Fruit fly (Drosophila melanogaster) whole organism, embryonic: ENCODE results near the gene CG11723.

Experiments
- CG13894 ChIP-seq: fragments of 200-800 bp; sonication (Bioruptor generic); optimal IDR thresholded peaks from 3 replicates; lab custom pipeline; 2018; ENCODE audit warnings: missing biosample characterization, mild to moderate bottlenecking, missing genetic modification characterization, moderate library complexity
- CG14050 ChIP-seq: fragments of 200-800 bp; sonication (Bioruptor generic); IDR thresholded peaks from 3 replicates; pipeline ENCODE4 v1.3.6; 2022; ENCODE audit warnings: missing biosample characterization, missing genetic modification characterization
- CG14441 ChIP-seq: fragments of 200-800 bp; sonication (Bioruptor generic); IDR thresholded peaks from 2 replicates; pipeline ENCODE4 v1.3.6; 2022; ENCODE audit warnings: missing biosample characterization, missing genetic modification characterization
- CG15073 ChIP-seq: fragments of 200-800 bp; sonication (Bioruptor generic); optimal IDR thresholded peaks from 2 replicates; lab custom pipeline; 2016; ENCODE audit warnings: missing biosample characterization, missing genetic modification characterization
- CG16779 ChIP-seq: fragments of 200-800 bp; sonication (Bioruptor generic); IDR thresholded peaks from 2 replicates; pipeline ENCODE4 v1.3.6; 2022; ENCODE audit warnings: missing biosample characterization, missing genetic modification characterization
- CG17361 ChIP-seq: fragments of 200-800 bp; sonication (Bioruptor generic); IDR thresholded peaks from 3 replicates; pipeline ENCODE4 v1.3.6; 2022; ENCODE audit warnings: missing biosample characterization, missing genetic modification characterization
- CG17912 ChIP-seq: fragments of 200-800 bp; sonication (Bioruptor generic); optimal IDR thresholded peaks from 2 replicates; lab custom pipeline; 2018; ENCODE audit warnings: missing biosample characterization, mild to moderate bottlenecking, missing genetic modification characterization
- CG2199 ChIP-seq: fragments of 200-800 bp; sonication (Bioruptor generic); IDR thresholded peaks from 3 replicates; pipeline ENCODE4 v1.3.6; 2022; ENCODE audit warnings: missing biosample characterization, missing genetic modification characterization
- CG2202 ChIP-seq: fragments of 200-800 bp; sonication (Bioruptor generic); optimal IDR thresholded peaks from 2 replicates; lab custom pipeline; 2018; ENCODE audit warnings: missing biosample characterization, mild to moderate bottlenecking, missing genetic modification characterization
- CG2889 ChIP-seq: fragments of 200-800 bp; sonication (Bioruptor generic); IDR thresholded peaks from 3 replicates; pipeline ENCODE4 v1.3.6; 2022; ENCODE audit warnings: missing biosample characterization, missing genetic modification characterization
- CG31224 ChIP-seq: fragments of 200-800 bp; sonication (Bioruptor generic); IDR thresholded peaks from 2 replicates; pipeline ENCODE4 v1.3.6; 2022; ENCODE audit warnings: missing biosample characterization, missing genetic modification characterization
- CG34224 ChIP-seq: fragments of 200-800 bp; sonication (Bioruptor generic); IDR thresholded peaks from 3 replicates; pipeline ENCODE4 v1.3.6; 2022; ENCODE audit warnings: missing biosample characterization, missing genetic modification characterization; ENCODE audit not compliant: partially characterized antibody
- CG5180 ChIP-seq: fragments of 200-800 bp; sonication (Bioruptor generic); optimal IDR thresholded peaks from 3 replicates; lab custom pipeline; 2017; ENCODE audit warnings: missing biosample characterization, missing genetic modification characterization, mild to moderate bottlenecking, moderate library complexity, missing genetic modification reagents
- CG6791 ChIP-seq: fragments of 200-800 bp; sonication (Bioruptor generic); IDR thresholded peaks from 3 replicates; pipeline ENCODE4 v1.3.6; 2022; ENCODE audit warnings: missing biosample characterization, missing genetic modification characterization; ENCODE audit not compliant: partially characterized antibody
- CG8290 ChIP-seq, 3 experiments: fragments of 200-800 bp; sonication (Bioruptor generic); optimal IDR thresholded peaks; 2 replicates each; lab custom pipeline; 2016 to 2019; ENCODE audit warnings: missing biosample characterization in 3 of 3, missing genetic modification characterization in 3 of 3, mild to moderate bottlenecking in 2 of 3, moderate library complexity in 1 of 3
- D19A ChIP-seq: fragments of 200-800 bp; optimal IDR thresholded peaks from 3 replicates; lab custom pipeline; 2019; ENCODE audit warnings: missing biosample characterization, mild to moderate bottlenecking, missing genetic modification characterization, moderate library complexity
- Deaf1 ChIP-seq: fragments of 200-800 bp; optimal IDR thresholded peaks from 3 replicates; lab custom pipeline; 2019; ENCODE audit warnings: missing biosample characterization, mild to moderate bottlenecking, missing genetic modification characterization, moderate library complexity
- Dfd ChIP-seq, 2 experiments: fragments of >200 bp; optimal IDR thresholded peaks; 2 replicates each; lab custom pipeline; 2017; ENCODE audit warnings: missing biosample characterization in 2 of 2, missing genetic modification characterization in 2 of 2
- E2f2 ChIP-seq: fragments of 200-800 bp; sonication (Bioruptor generic); IDR thresholded peaks from 2 replicates; pipeline ENCODE4 v1.3.6; 2022; ENCODE audit warnings: missing biosample characterization, missing genetic modification characterization
- Eip74EF ChIP-seq, 2 experiments: fragments of 200-800 bp in 1 of 2; fragments of >200 bp in 1 of 2; sonication (Bioruptor generic) in 1 of 2; optimal IDR thresholded peaks; 2 replicates each; lab custom pipeline; 2017 to 2019; ENCODE audit warnings: missing biosample characterization in 2 of 2, missing genetic modification characterization in 2 of 2, mild to moderate bottlenecking in 1 of 2, moderate library complexity in 1 of 2
- Ets65A ChIP-seq: fragments of 200-800 bp; sonication (Bioruptor generic); peaks from one replicate; lab custom pipeline; 2016; ENCODE audit warnings: missing biosample characterization, missing genetic modification characterization
- HLH54F ChIP-seq: fragments of 200-800 bp; sonication (Bioruptor generic); optimal IDR thresholded peaks from 3 replicates; lab custom pipeline; 2016; ENCODE audit warnings: missing biosample characterization, missing genetic modification characterization
- HLHmδ ChIP-seq: fragments of 200-800 bp; sonication (Bioruptor generic); optimal IDR thresholded peaks from 2 replicates; lab custom pipeline; 2018; ENCODE audit warnings: missing biosample characterization, mild to moderate bottlenecking, missing genetic modification characterization, moderate library complexity
- Max ChIP-seq: fragments of 200-800 bp; sonication (Bioruptor generic); optimal IDR thresholded peaks from 2 replicates; lab custom pipeline; 2016; ENCODE audit warnings: missing biosample characterization, mild to moderate bottlenecking, missing genetic modification characterization
- Nf-YB ChIP-seq: fragments of 200-800 bp; sonication (Bioruptor generic); optimal IDR thresholded peaks from 3 replicates; lab custom pipeline; 2019; ENCODE audit warnings: missing biosample characterization, mild to moderate bottlenecking, missing genetic modification characterization, moderate library complexity
- Oli ChIP-seq: fragments of 200-800 bp; sonication (Bioruptor generic); optimal IDR thresholded peaks from 2 replicates; lab custom pipeline; 2018; ENCODE audit warnings: missing biosample characterization, mild to moderate bottlenecking, missing genetic modification characterization, moderate library complexity
- Poxn ChIP-seq: fragments of 200-800 bp; sonication (Bioruptor generic); IDR thresholded peaks from 2 replicates; pipeline ENCODE4 v1.3.6; 2022; ENCODE audit warnings: missing biosample characterization, missing genetic modification characterization
- Sox100B ChIP-seq: fragments of 200-800 bp; sonication (Bioruptor generic); optimal IDR thresholded peaks from 3 replicates; lab custom pipeline; 2018; ENCODE audit warnings: missing biosample characterization, mild to moderate bottlenecking, missing genetic modification characterization
- Xbp1 ChIP-seq: fragments of 200-800 bp; sonication (Bioruptor generic); optimal IDR thresholded peaks from 3 replicates; lab custom pipeline; 2016; ENCODE audit warnings: missing biosample characterization, mild to moderate bottlenecking, missing genetic modification characterization
- amos ChIP-seq: fragments of 200-800 bp; sonication (Bioruptor generic); IDR thresholded peaks from 2 replicates; pipeline ENCODE4 v1.3.6; 2022; ENCODE audit warnings: missing biosample characterization, missing genetic modification characterization; ENCODE audit not compliant: partially characterized antibody
- aop ChIP-seq: fragments of 200-800 bp; sonication (Bioruptor generic); IDR thresholded peaks from 2 replicates; pipeline ENCODE4 v1.3.6; 2022; ENCODE audit warnings: missing biosample characterization, missing genetic modification characterization
- ara ChIP-seq: fragments of 200-800 bp; sonication (Bioruptor generic); IDR thresholded peaks from 2 replicates; pipeline ENCODE4 v1.3.6; 2022; ENCODE audit warnings: missing biosample characterization, missing genetic modification characterization
- bowl ChIP-seq: fragments of 200-800 bp; sonication (Bioruptor generic); IDR thresholded peaks from 2 replicates; pipeline ENCODE4 v1.3.6; 2022; ENCODE audit warnings: missing biosample characterization, missing genetic modification characterization
- cato ChIP-seq: fragments of 200-800 bp; sonication (Bioruptor generic); optimal IDR thresholded peaks from 2 replicates; lab custom pipeline; 2016; ENCODE audit warnings: missing biosample characterization, missing genetic modification characterization, borderline replicate concordance
- chinmo ChIP-seq: fragments of 200-800 bp; sonication (Bioruptor generic); IDR thresholded peaks from 4 replicates; pipeline ENCODE4 v1.3.6; 2022; ENCODE audit warnings: missing biosample characterization, missing genetic modification characterization; ENCODE audit not compliant: partially characterized antibody
- emc ChIP-seq: fragments of 200-800 bp; sonication (Bioruptor generic); optimal IDR thresholded peaks from 2 replicates; lab custom pipeline; 2016; ENCODE audit warnings: missing biosample characterization, missing genetic modification characterization
- eyg ChIP-seq: fragments of 200-800 bp; sonication (Bioruptor generic); optimal IDR thresholded peaks from 3 replicates; lab custom pipeline; 2016; ENCODE audit warnings: missing biosample characterization, missing genetic modification characterization
- grau ChIP-seq: fragments of 200-800 bp; optimal IDR thresholded peaks from 3 replicates; lab custom pipeline; 2019; ENCODE audit warnings: missing biosample characterization, mild to moderate bottlenecking, missing genetic modification characterization, moderate library complexity
- hkb ChIP-seq, 2 experiments: fragments of 200-800 bp in 1 of 2; fragments of >200 bp in 1 of 2; sonication (Bioruptor generic) in 1 of 2; IDR thresholded peaks in 1 of 2; optimal IDR thresholded peaks in 1 of 2; 2 replicates each; pipeline versions ENCODE4 v1.3.6 to Lab custom; 2017 to 2022; ENCODE audit warnings: missing biosample characterization in 1 of 2, missing genetic modification characterization in 1 of 2
- lab ChIP-seq: fragments of 200-800 bp; sonication (Bioruptor generic); optimal IDR thresholded peaks from 3 replicates; lab custom pipeline; 2017; ENCODE audit warnings: missing biosample characterization, missing genetic modification characterization, mild to moderate bottlenecking, moderate library complexity, missing genetic modification reagents
- nerfin-1 ChIP-seq: fragments of 200-800 bp; sonication (Bioruptor generic); optimal IDR thresholded peaks from 3 replicates; lab custom pipeline; 2019; ENCODE audit warnings: missing biosample characterization, mild to moderate bottlenecking, missing genetic modification characterization, moderate library complexity
- org-1 ChIP-seq: fragments of 200-800 bp; sonication (Bioruptor generic); optimal IDR thresholded peaks from 2 replicates; lab custom pipeline; 2017; ENCODE audit warnings: missing biosample characterization, missing genetic modification characterization
- otp ChIP-seq: fragments of 200-800 bp; sonication (Bioruptor generic); IDR thresholded peaks from 3 replicates; pipeline ENCODE4, ENCODE4 v1.3.6; 2022; ENCODE audit warnings: missing biosample characterization, missing genetic modification characterization
- repo ChIP-seq: fragments of 200-800 bp; sonication (Bioruptor generic); optimal IDR thresholded peaks from 2 replicates; lab custom pipeline; 2016; ENCODE audit warnings: missing biosample characterization, missing genetic modification characterization
- salm ChIP-seq: fragments of 200-800 bp; sonication (Bioruptor generic); optimal IDR thresholded peaks from 2 replicates; lab custom pipeline; 2018; ENCODE audit warnings: missing biosample characterization, mild to moderate bottlenecking, missing genetic modification characterization
- sd ChIP-seq: fragments of 200-800 bp; sonication (Bioruptor generic); optimal IDR thresholded peaks from 3 replicates; lab custom pipeline; 2018; ENCODE audit warnings: missing biosample characterization, mild to moderate bottlenecking, missing genetic modification characterization, moderate library complexity
- toy ChIP-seq: fragments of 200-800 bp; sonication (Bioruptor generic); IDR thresholded peaks from 2 replicates; pipeline ENCODE4 v1.3.6; 2022; ENCODE audit warnings: missing biosample characterization, missing genetic modification characterization
- twi ChIP-seq: fragments of 200-800 bp; optimal IDR thresholded peaks from 2 replicates; lab custom pipeline; 2019; ENCODE audit warnings: missing biosample characterization, mild to moderate bottlenecking, missing genetic modification characterization, moderate library complexity
- zen2 ChIP-seq: fragments of 200-800 bp; sonication (Bioruptor generic); IDR thresholded peaks from 3 replicates; pipeline ENCODE4 v1.3.6; 2022; ENCODE audit warnings: missing biosample characterization, missing genetic modification characterization; ENCODE audit not compliant: partially characterized antibody

The CG11723 gene

DNA sequence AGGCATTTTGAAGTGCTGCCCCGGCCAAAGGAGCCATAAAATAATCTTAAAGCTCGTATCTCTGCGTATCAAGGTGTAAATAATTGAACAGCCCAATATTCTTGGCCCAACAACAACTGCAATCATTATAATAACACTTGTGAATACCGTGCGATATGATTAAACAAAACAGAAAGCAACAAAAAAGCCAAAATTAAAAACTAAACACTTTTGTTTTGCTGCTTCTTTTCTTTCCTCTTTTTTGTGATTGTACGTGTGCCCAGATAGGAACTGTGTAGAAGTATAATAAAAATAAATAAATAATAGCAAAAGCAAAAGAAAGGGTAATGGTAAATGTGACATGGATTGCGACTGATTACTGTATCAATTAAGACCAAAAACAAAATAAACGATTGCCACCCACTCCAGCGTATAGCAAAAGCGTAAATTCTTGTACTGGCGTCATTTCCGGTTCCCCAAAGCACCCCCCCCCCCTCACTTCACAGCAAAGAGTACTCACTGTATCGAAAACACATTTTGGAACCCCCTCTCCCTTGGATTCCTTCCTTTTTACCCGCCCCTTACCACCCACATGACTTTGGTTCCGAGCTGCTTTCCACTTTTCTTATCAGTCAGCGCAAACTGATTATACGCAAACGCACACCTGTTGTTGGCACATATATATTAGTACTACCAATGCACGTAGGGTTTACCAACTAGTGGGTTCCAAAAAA, 24.4 kb upstream of the CG11723 start (continued):
- TF ChIP-seq emc (GFP tag; lab: Kevin White, UChicago) (no peak), org-1 (GFP tag; lab: Kevin White, UChicago) (no peak), CG5180 (GFP tag; lab: Kevin White, UChicago) (no peak), D19A (tag; lab: Kevin White, UChicago) (peak; percentile 20), HLH54F (GFP tag; lab: Kevin White, UChicago) (no peak), Poxn (GFP tag; lab: Robert Waterston, UW) (peak; percentile 22; the same call in 1 of the 2 replicates), cato (GFP tag; lab: Kevin White, UChicago) (no peak), grau (peak; percentile 57), eyg (no peak), Max (no peak), Oli (tag; lab: Kevin White, UChicago) (no peak), CG14441 (peak; percentile 54), salm (tag; lab: Kevin White, UChicago) (peak; percentile 44), CG16779 (GFP tag; lab: Robert Waterston, UW) (no peak), CG2889 (GFP tag; lab: Robert Waterston, UW) (no peak), repo (GFP tag; lab: Kevin White, UChicago) (no peak), nerfin-1 (tag; lab: Kevin White, UChicago) (no peak), CG17912 (GFP tag; lab: Kevin White, UChicago) (no peak), CG14050 (GFP tag; lab: Robert Waterston, UW) (no peak), Xbp1 (GFP tag; lab: Kevin White, UChicago) (no peak), Nf-YB (GFP tag; lab: Kevin White, UChicago) (peak; percentile 73), sd (tag; lab: Kevin White, UChicago) (peak; percentile 88), lab (peak; percentile 83), CG8290 (GFP tag; optimal IDR thresholded peaks at IDR 0.05; lab: Kevin White, UChicago) (no peak), CG8290 (tag; optimal IDR thresholded peaks at IDR 0.05; lab: Kevin White, UChicago) (peak in 1 of 2 experiments; percentile 5), aop (peak; percentile 99), CG6791 (no peak), CG31224 (no peak), amos (no peak), Ets65A (no peak), zen2 (GFP tag; lab: Robert Waterston, UW) (no peak), twi (tag; lab: Kevin White, UChicago) (no peak), CG15073 (no peak), HLHmδ (GFP tag; lab: Kevin White, UChicago) (no peak), CG17361 (GFP tag; lab: Robert Waterston, UW) (no peak)

DNA sequence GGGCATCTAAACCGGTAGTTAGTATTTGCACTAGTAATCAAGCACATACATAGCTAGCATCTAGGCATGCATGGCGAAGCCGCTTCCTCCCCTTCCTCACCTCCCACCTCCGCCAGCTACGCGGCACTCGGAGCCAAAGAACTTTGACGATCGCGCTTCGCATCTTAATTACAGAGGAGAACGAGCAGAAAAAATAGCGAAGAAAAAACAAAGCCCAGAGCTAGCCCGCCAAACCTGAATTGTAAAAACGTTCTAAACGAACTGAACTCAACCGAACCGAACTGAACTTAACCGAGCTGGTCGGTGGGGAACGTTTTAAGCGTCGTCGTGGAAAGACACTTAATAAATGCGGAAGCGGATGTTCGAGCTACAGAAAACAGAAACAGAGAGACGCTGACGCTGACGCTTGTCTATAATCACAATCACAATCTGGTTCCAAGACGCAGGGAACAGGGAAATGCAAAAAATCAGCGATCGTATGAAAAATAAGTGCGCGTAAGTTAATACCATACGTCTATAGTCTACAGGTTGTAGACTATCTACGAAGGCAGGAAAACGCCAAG, 21.9 kb upstream of the CG11723 start:
- TF ChIP-seq hkb (optimal IDR thresholded peaks at IDR 0.05; lab: Kevin White, UChicago) (no peak), hkb (GFP tag; IDR thresholded peaks at IDR 0.05; lab: Robert Waterston, UW) (no peak), CG2202 (no peak), Deaf1 (tag; lab: Kevin White, UChicago) (peak; percentile 53), CG13894 (tag; lab: Kevin White, UChicago) (peak; percentile 11), lab (no peak), toy (GFP tag; lab: Robert Waterston, UW) (no peak), CG2199 (GFP tag; lab: Robert Waterston, UW) (no peak), Sox100B (no peak), ara (no peak), E2f2 (GFP tag; lab: Robert Waterston, UW) (no peak), chinmo (peak; percentile 91; the same call in 3 of the 4 replicates), Dfd (GFP tag; optimal IDR thresholded peaks at IDR 0.05; lab: Kevin White, UChicago) (no peak), Eip74EF (GFP tag; optimal IDR thresholded peaks at IDR 0.05; lab: Kevin White, UChicago) (peak in 1 of 2 experiments; percentile 55), CG14050 (GFP tag; lab: Robert Waterston, UW) (no peak), otp (GFP tag; lab: Robert Waterston, UW) (no peak), bowl (GFP tag; lab: Robert Waterston, UW) (no peak), CG34224 (GFP tag; lab: Robert Waterston, UW) (0 out of 3 replicates have a peak, but pooled peaks have one; percentile 23)
